1 fruit fly cellular context compared by ENCODE assay signal in the genomic region with DNA sequence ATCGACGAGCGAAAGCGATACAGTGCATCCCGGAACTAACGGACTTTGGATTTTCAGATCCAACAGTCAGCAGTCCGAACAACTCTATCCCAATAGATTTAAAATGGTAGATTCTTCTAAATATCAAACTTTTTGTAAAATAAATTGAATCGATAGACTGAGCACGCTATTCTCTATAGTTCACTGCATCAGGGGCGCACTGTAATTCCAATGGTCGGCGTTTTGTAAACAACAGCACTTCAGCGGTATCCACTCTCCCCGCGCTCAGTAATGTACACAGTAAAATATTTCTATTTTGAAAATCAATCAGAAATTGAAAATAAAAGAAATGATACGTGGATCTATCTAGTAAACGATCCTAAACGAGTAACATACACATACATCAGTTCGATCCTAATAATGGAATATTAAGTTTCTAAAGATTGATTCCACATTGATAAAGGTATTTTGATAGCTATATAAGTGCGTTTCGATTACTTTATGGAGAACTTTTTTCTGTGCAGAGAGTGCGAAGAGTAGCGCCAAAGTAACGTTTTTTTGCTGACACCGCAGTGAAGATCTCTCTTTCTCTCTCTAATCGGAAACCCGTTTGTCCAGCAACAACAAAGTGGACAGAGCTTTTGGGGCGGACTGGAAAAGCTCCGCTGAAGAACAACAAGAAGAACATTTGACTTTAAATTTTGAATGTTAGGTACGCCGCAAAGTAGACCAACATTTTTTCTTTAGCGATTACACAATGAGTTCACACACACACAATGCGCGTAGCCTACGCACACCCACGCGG.
TF ChIP-seq lines count a peak whose summit lies in the region.

No protein-coding gene starts in this region.

TF ChIP-seq in whole organism, embryonic, 481 proteins besides CTCF, POLR2A, EP300 and RAD21 (continued from another document and continues in another):
- peak; percentile 7; the same call in 1 of the 2 replicates for TF ChIP-seq ato (GFP tag; IDR thresholded peaks at IDR 0.05; lab: Robert Waterston, UW; ENCODE audit: partially characterized antibody)
- peak; percentile 56 for TF ChIP-seq E2f2 (GFP tag; IDR thresholded peaks at IDR 0.05; lab: Robert Waterston, UW)
- TF ChIP-seq CG3065 (GFP tag; optimal IDR thresholded peaks at IDR 0.05; lab: Kevin White, UChicago) = no peak
- 0 out of 4 replicates have a peak, but pooled peaks have one; percentile 46 for TF ChIP-seq chinmo (GFP tag; IDR thresholded peaks at IDR 0.05; lab: Robert Waterston, UW; ENCODE audit: partially characterized antibody)
- TF ChIP-seq CG7357 (GFP tag; IDR thresholded peaks at IDR 0.05; lab: Robert Waterston, UW) = peak; percentile 86
- peak; percentile 93 for TF ChIP-seq phol (tag; optimal IDR thresholded peaks at IDR 0.05; lab: Kevin White, UChicago)
- peak; percentile 76 for TF ChIP-seq CG17568 (GFP tag; optimal IDR thresholded peaks at IDR 0.05; lab: Kevin White, UChicago)
- TF ChIP-seq eve (GFP tag; optimal IDR thresholded peaks at IDR 0.05; lab: Kevin White, UChicago) = peak in 1 of 2 experiments; percentile 94
- TF ChIP-seq E2f1 (GFP tag; IDR thresholded peaks at IDR 0.05; lab: Robert Waterston, UW) = peak; percentile 94
- TF ChIP-seq dmrt11E (tag; optimal IDR thresholded peaks at IDR 0.05; lab: Kevin White, UChicago) = peak; percentile 15
- TF ChIP-seq sob (GFP tag; IDR thresholded peaks at IDR 0.05; lab: Robert Waterston, UW) = peak; percentile 95
- TF ChIP-seq MESR4 (GFP tag; optimal IDR thresholded peaks at IDR 0.05; lab: Kevin White, UChicago) = no peak
- TF ChIP-seq CG34224 (GFP tag; IDR thresholded peaks at IDR 0.05; lab: Robert Waterston, UW; ENCODE audit: partially characterized antibody) = no peak
- TF ChIP-seq Sin3A (optimal IDR thresholded peaks at IDR 0.05; lab: Kevin White, UChicago) = no peak
- peak; percentile 79 for TF ChIP-seq CG12744 (GFP tag; optimal IDR thresholded peaks at IDR 0.05; lab: Kevin White, UChicago)
- peak; percentile 43 for TF ChIP-seq CG17912 (GFP tag; optimal IDR thresholded peaks at IDR 0.05; lab: Kevin White, UChicago)
- TF ChIP-seq danr (GFP tag; IDR thresholded peaks at IDR 0.05; lab: Robert Waterston, UW) = peak; percentile 82
- peak; percentile 89 for TF ChIP-seq Rx (GFP tag; IDR thresholded peaks at IDR 0.05; lab: Robert Waterston, UW)
- TF ChIP-seq CG17802 (tag; optimal IDR thresholded peaks at IDR 0.05; lab: Kevin White, UChicago) = peak; percentile 47
- peak; percentile 90 for TF ChIP-seq caup (GFP tag; optimal IDR thresholded peaks at IDR 0.05; lab: Kevin White, UChicago; ENCODE audit: severe bottlenecking)
- peak; percentile 80 for TF ChIP-seq Poxn (GFP tag; IDR thresholded peaks at IDR 0.05; lab: Robert Waterston, UW)
- TF ChIP-seq Optix (GFP tag; IDR thresholded peaks at IDR 0.05; lab: Robert Waterston, UW) = peak; percentile 79
- TF ChIP-seq ken (GFP tag; IDR thresholded peaks at IDR 0.05; lab: Robert Waterston, UW) = peak; percentile 89
- TF ChIP-seq tx (GFP tag; optimal IDR thresholded peaks at IDR 0.05; lab: Kevin White, UChicago) = peak; percentile 85
- TF ChIP-seq CG15011 (GFP tag; optimal IDR thresholded peaks at IDR 0.05; lab: Kevin White, UChicago) = peak; percentile 90
- TF ChIP-seq CG15514 (GFP tag; optimal IDR thresholded peaks at IDR 0.05; lab: Kevin White, UChicago) = peak; percentile 80
- peak; percentile 90 for TF ChIP-seq ranshi (GFP tag; IDR thresholded peaks at IDR 0.05; lab: Robert Waterston, UW)
- peak; percentile 96 for TF ChIP-seq jumu (GFP tag; optimal IDR thresholded peaks at IDR 0.05; lab: Kevin White, UChicago)
- TF ChIP-seq fd96Cb (tag; optimal IDR thresholded peaks at IDR 0.05; lab: Kevin White, UChicago) = peak; percentile 89
- TF ChIP-seq CG18619 (GFP tag; optimal IDR thresholded peaks at IDR 0.05; lab: Kevin White, UChicago) = peak; percentile 85
- peak; percentile 49 for TF ChIP-seq Atf3 (GFP tag; optimal IDR thresholded peaks at IDR 0.05; lab: Kevin White, UChicago)
- peak; percentile 87 for TF ChIP-seq ssp (GFP tag; IDR thresholded peaks at IDR 0.05; lab: Robert Waterston, UW)
- TF ChIP-seq en (GFP tag; optimal IDR thresholded peaks at IDR 0.05; lab: Kevin White, UChicago) = peak; percentile 86
- TF ChIP-seq CG1529 (GFP tag; optimal IDR thresholded peaks at IDR 0.05; lab: Kevin White, UChicago) = peak; percentile 73
- peak; percentile 94 for TF ChIP-seq CG9932 (GFP tag; IDR thresholded peaks at IDR 0.05; lab: Robert Waterston, UW)
- TF ChIP-seq Dref (GFP tag; IDR thresholded peaks at IDR 0.05; lab: Robert Waterston, UW) = 0 out of 2 replicates have a peak, but pooled peaks have one; percentile 38
- no peak for TF ChIP-seq knrl (GFP tag; IDR thresholded peaks at IDR 0.05; lab: Robert Waterston, UW; ENCODE audit: partially characterized antibody)
- TF ChIP-seq toy (GFP tag; IDR thresholded peaks at IDR 0.05; lab: Robert Waterston, UW) = peak; percentile 81
- TF ChIP-seq CG1233 (GFP tag; optimal IDR thresholded peaks at IDR 0.05; lab: Kevin White, UChicago) = peak; percentile 87
- TF ChIP-seq CG11093 (GFP tag; IDR thresholded peaks at IDR 0.05; lab: Robert Waterston, UW) = peak; percentile 92
- peak; percentile 93 for TF ChIP-seq eyg (GFP tag; optimal IDR thresholded peaks at IDR 0.05; lab: Kevin White, UChicago)
- peak; percentile 36 for TF ChIP-seq da (GFP tag; optimal IDR thresholded peaks at IDR 0.05; lab: Kevin White, UChicago)
- peak; percentile 91 for TF ChIP-seq CG13894 (tag; optimal IDR thresholded peaks at IDR 0.05; lab: Kevin White, UChicago)
- TF ChIP-seq CG43689 (GFP tag; IDR thresholded peaks at IDR 0.05; lab: Robert Waterston, UW) = peak; percentile 81; the same call in 1 of the 2 replicates
- TF ChIP-seq org-1 (GFP tag; optimal IDR thresholded peaks at IDR 0.05; lab: Kevin White, UChicago) = peak; percentile 85
- TF ChIP-seq psq (GFP tag; optimal IDR thresholded peaks at IDR 0.05; lab: Kevin White, UChicago) = peak; percentile 56
- TF ChIP-seq bcd (GFP tag; optimal IDR thresholded peaks at IDR 0.05; lab: Kevin White, UChicago) = peak; percentile 91
- TF ChIP-seq CG4820 (GFP tag; optimal IDR thresholded peaks at IDR 0.05; lab: Kevin White, UChicago) = peak; percentile 92
- peak; percentile 75 for TF ChIP-seq tio (GFP tag; optimal IDR thresholded peaks at IDR 0.05; lab: Kevin White, UChicago)
- TF ChIP-seq CG4707 (GFP tag; optimal IDR thresholded peaks at IDR 0.05; lab: Kevin White, UChicago) = peak; percentile 60
- TF ChIP-seq CG1832 (GFP tag; optimal IDR thresholded peaks at IDR 0.05; lab: Kevin White, UChicago) = no peak
- TF ChIP-seq BEAF-32 (GFP tag; optimal IDR thresholded peaks at IDR 0.05; lab: Kevin White, UChicago) = no peak
- peak; percentile 87 for TF ChIP-seq slp2 (GFP tag; optimal IDR thresholded peaks at IDR 0.05; lab: Kevin White, UChicago)
- peak; percentile 71; the same call in 1 of the 2 replicates for TF ChIP-seq dati (GFP tag; IDR thresholded peaks at IDR 0.05; lab: Robert Waterston, UW)
- TF ChIP-seq CG7963 (GFP tag; IDR thresholded peaks at IDR 0.05; lab: Robert Waterston, UW; ENCODE audit: partially characterized antibody) = no peak
- TF ChIP-seq slou (GFP tag; optimal IDR thresholded peaks at IDR 0.05; lab: Kevin White, UChicago) = peak; percentile 88
- TF ChIP-seq CG4730 (GFP tag; IDR thresholded peaks at IDR 0.05; lab: Robert Waterston, UW) = peak; percentile 86
- peak; percentile 90 for TF ChIP-seq gem (tag; optimal IDR thresholded peaks at IDR 0.05; lab: Kevin White, UChicago)
- peak; percentile 96 to 100 for TF ChIP-seq Pdp1 (GFP tag; optimal IDR thresholded peaks at IDR 0.05; lab: Kevin White, UChicago)
- peak; percentile 83 for TF ChIP-seq Chrac-16 (GFP tag; optimal IDR thresholded peaks at IDR 0.05; lab: Kevin White, UChicago)
- TF ChIP-seq CG11504 (tag; optimal IDR thresholded peaks at IDR 0.05; lab: Kevin White, UChicago) = peak; percentile 95
- peak; percentile 90 for TF ChIP-seq nom (GFP tag; optimal IDR thresholded peaks at IDR 0.05; lab: Kevin White, UChicago)
- peak; percentile 66 for TF ChIP-seq CG8359 (GFP tag; optimal IDR thresholded peaks at IDR 0.05; lab: Kevin White, UChicago; ENCODE audit: borderline replicate concordance)
- peak; percentile 65 for TF ChIP-seq Bdp1 (GFP tag; optimal IDR thresholded peaks at IDR 0.05; lab: Kevin White, UChicago)
- peak; percentile 61 for TF ChIP-seq abd-A (tag; optimal IDR thresholded peaks at IDR 0.05; lab: Kevin White, UChicago)
- peak; percentile 87 for TF ChIP-seq CG31388 (GFP tag; optimal IDR thresholded peaks at IDR 0.05; lab: Kevin White, UChicago)
- TF ChIP-seq CG11723 (GFP tag; optimal IDR thresholded peaks at IDR 0.05; lab: Kevin White, UChicago) = peak; percentile 75
- TF ChIP-seq CG1647 (GFP tag; optimal IDR thresholded peaks at IDR 0.05; lab: Kevin White, UChicago) = peak; percentile 90
- peak; percentile 92 for TF ChIP-seq Gug (GFP tag; IDR thresholded peaks at IDR 0.05; lab: Robert Waterston, UW)
- peak; percentile 85 for TF ChIP-seq Spps (tag; optimal IDR thresholded peaks at IDR 0.05; lab: Kevin White, UChicago)
- peak; percentile 59 for TF ChIP-seq trh (GFP tag; optimal IDR thresholded peaks at IDR 0.05; lab: Kevin White, UChicago)
- TF ChIP-seq Jarid2 (GFP tag; optimal IDR thresholded peaks at IDR 0.05; lab: Kevin White, UChicago) = peak; percentile 63
- peak; percentile 84 for TF ChIP-seq schlank (tag; optimal IDR thresholded peaks at IDR 0.05; lab: Kevin White, UChicago)
- peak; percentile 69 for TF ChIP-seq dimm (GFP tag; IDR thresholded peaks at IDR 0.05; lab: Robert Waterston, UW)
- TF ChIP-seq NK7.1 (GFP tag; optimal IDR thresholded peaks at IDR 0.05; lab: Kevin White, UChicago) = peak; percentile 94
- TF ChIP-seq Nf-YB (GFP tag; optimal IDR thresholded peaks at IDR 0.05; lab: Kevin White, UChicago) = peak; percentile 64
- peak; percentile 90 for TF ChIP-seq corto (GFP tag; optimal IDR thresholded peaks at IDR 0.05; lab: Kevin White, UChicago)
- peak in 1 of 2 experiments; percentile 29 for TF ChIP-seq crp (GFP tag; optimal IDR thresholded peaks at IDR 0.05; lab: Kevin White, UChicago)
- no peak for TF ChIP-seq ash1 (GFP tag; optimal IDR thresholded peaks at IDR 0.05; lab: Kevin White, UChicago)
- TF ChIP-seq CG2120 (GFP tag; optimal IDR thresholded peaks at IDR 0.05; lab: Kevin White, UChicago) = peak; percentile 96
- peak; percentile 97 for TF ChIP-seq Camta (GFP tag; optimal IDR thresholded peaks at IDR 0.05; lab: Kevin White, UChicago)
- TF ChIP-seq Max (GFP tag; optimal IDR thresholded peaks at IDR 0.05; lab: Kevin White, UChicago) = peak; percentile 91
- peak; percentile 89 for TF ChIP-seq peb (GFP tag; IDR thresholded peaks at IDR 0.05; lab: Robert Waterston, UW)
- TF ChIP-seq CG9609 (GFP tag; optimal IDR thresholded peaks at IDR 0.05; lab: Kevin White, UChicago) = peak; percentile 86
- TF ChIP-seq Fer3 (tag; optimal IDR thresholded peaks at IDR 0.05; lab: Kevin White, UChicago) = peak; percentile 94
- no peak for TF ChIP-seq hth (optimal IDR thresholded peaks at IDR 0.05; lab: Kevin White, UChicago)
- peak; percentile 93 for TF ChIP-seq CG15269 (tag; optimal IDR thresholded peaks at IDR 0.05; lab: Kevin White, UChicago)
- peak; percentile 94 for TF ChIP-seq sd (tag; optimal IDR thresholded peaks at IDR 0.05; lab: Kevin White, UChicago)
- TF ChIP-seq odd (GFP tag; optimal IDR thresholded peaks at IDR 0.05; lab: Kevin White, UChicago) = peak; percentile 79
- peak; percentile 76 for TF ChIP-seq fd64A (GFP tag; optimal IDR thresholded peaks at IDR 0.05; lab: Kevin White, UChicago)
- TF ChIP-seq CG12942 (GFP tag; optimal IDR thresholded peaks at IDR 0.05; lab: Kevin White, UChicago) = peak; percentile 77
- peak; percentile 74 for TF ChIP-seq sr (GFP tag; IDR thresholded peaks at IDR 0.05; lab: Robert Waterston, UW)
- peak; percentile 84; the same call in 2 of the 3 replicates for TF ChIP-seq ase (GFP tag; IDR thresholded peaks at IDR 0.05; lab: Robert Waterston, UW)
- peak; percentile 77 for TF ChIP-seq CG17612 (GFP tag; IDR thresholded peaks at IDR 0.05; lab: Robert Waterston, UW)
- TF ChIP-seq CG18262 (tag; optimal IDR thresholded peaks at IDR 0.05; lab: Kevin White, UChicago) = peak; percentile 95
- peak; percentile 69 for TF ChIP-seq disco-r (GFP tag; optimal IDR thresholded peaks at IDR 0.05; lab: Kevin White, UChicago)
- TF ChIP-seq HLH54F (GFP tag; optimal IDR thresholded peaks at IDR 0.05; lab: Kevin White, UChicago) = peak; percentile 90
- no peak for TF ChIP-seq Tbp (GFP tag; optimal IDR thresholded peaks at IDR 0.05; lab: Kevin White, UChicago)
- no peak for TF ChIP-seq CG8478 (optimal IDR thresholded peaks at IDR 0.05; lab: Kevin White, UChicago)
- TF ChIP-seq zfh1 (GFP tag; IDR thresholded peaks at IDR 0.05; lab: Robert Waterston, UW) = peak; percentile 95
- peak; percentile 89 for TF ChIP-seq H2.0 (GFP tag; IDR thresholded peaks at IDR 0.05; lab: Robert Waterston, UW)
- peak; percentile 38 for TF ChIP-seq CG3838 (GFP tag; optimal IDR thresholded peaks at IDR 0.05; lab: Kevin White, UChicago)
- TF ChIP-seq fd102C (GFP tag; optimal IDR thresholded peaks at IDR 0.05; lab: Kevin White, UChicago) = no peak
- TF ChIP-seq vfl (GFP tag; optimal IDR thresholded peaks at IDR 0.05; lab: Kevin White, UChicago) = peak; percentile 78
- TF ChIP-seq ems (GFP tag; optimal IDR thresholded peaks at IDR 0.05; lab: Kevin White, UChicago) = peak; percentile 94
- TF ChIP-seq pros (GFP tag; optimal IDR thresholded peaks at IDR 0.05; lab: Kevin White, UChicago) = peak; percentile 1
- peak; percentile 82 for TF ChIP-seq CG8944 (GFP tag; optimal IDR thresholded peaks at IDR 0.05; lab: Kevin White, UChicago)
- peak; percentile 94 for TF ChIP-seq CG3281 (GFP tag; optimal IDR thresholded peaks at IDR 0.05; lab: Kevin White, UChicago)
- TF ChIP-seq CG8281 (tag; optimal IDR thresholded peaks at IDR 0.05; lab: Kevin White, UChicago) = peak; percentile 76
- TF ChIP-seq exex (tag; optimal IDR thresholded peaks at IDR 0.05; lab: Kevin White, UChicago) = peak; percentile 87
- peak; percentile 84 for TF ChIP-seq esg (GFP tag; conservative IDR thresholded peaks at IDR 0.05; lab: Robert Waterston, UW)
- peak; percentile 97 for TF ChIP-seq dysf (GFP tag; IDR thresholded peaks at IDR 0.05; lab: Robert Waterston, UW)
- TF ChIP-seq CG2116 (GFP tag; optimal IDR thresholded peaks at IDR 0.05; lab: Kevin White, UChicago) = peak; percentile 47
- peak; percentile 95 for TF ChIP-seq CG1792 (GFP tag; optimal IDR thresholded peaks at IDR 0.05; lab: Kevin White, UChicago)
- peak; percentile 88 for TF ChIP-seq CG10366 (GFP tag; IDR thresholded peaks at IDR 0.05; lab: Robert Waterston, UW)
- TF ChIP-seq CG6689 (GFP tag; IDR thresholded peaks at IDR 0.05; lab: Robert Waterston, UW) = peak; percentile 93
- peak; percentile 93 for TF ChIP-seq ci (GFP tag; IDR thresholded peaks at IDR 0.05; lab: Robert Waterston, UW)
- TF ChIP-seq croc (GFP tag; conservative IDR thresholded peaks at IDR 0.05; lab: Robert Waterston, UW) = peak; percentile 86
- peak; percentile 97 for TF ChIP-seq CG34422 (GFP tag; IDR thresholded peaks at IDR 0.05; lab: Robert Waterston, UW)
- peak; percentile 89 for TF ChIP-seq MBD-R2 (GFP tag; IDR thresholded peaks at IDR 0.05; lab: Robert Waterston, UW)
